Worm (Caenorhabditis elegans) whole organism, L4 larva: ENCODE data around the gene Y17G7B.12.
A peak's percentile ranks its signal among the peaks of the same experiment; 100 is the strongest.

ENCODE experiments used
- F10B5.3 ChIP-seq: sonication (generic microtip); optimal IDR thresholded peaks from 2 replicates; lab custom pipeline; 2016; ENCODE audit warnings: mild to moderate bottlenecking, missing genetic modification characterization, missing compliant biosample characterization
- F26F4.8 ChIP-seq: fragments of 200-800 bp; sonication (Bioruptor generic); conservative IDR thresholded peaks from 2 replicates; pipeline ENCODE4 v1.3.6; 2022; ENCODE audit warnings: missing genetic modification characterization, missing compliant biosample characterization
- F37D6.2 ChIP-seq: sonication (generic microtip); optimal IDR thresholded peaks from 2 replicates; lab custom pipeline; 2016; ENCODE audit warnings: mild to moderate bottlenecking, missing genetic modification characterization, missing compliant biosample characterization
- F49E8.2 ChIP-seq: sonication (generic microtip); optimal IDR thresholded peaks from 2 replicates; lab custom pipeline; 2016; ENCODE audit warnings: missing compliant biosample characterization, mild to moderate bottlenecking, missing genetic modification characterization, borderline replicate concordance
- R02D3.7 ChIP-seq: fragments of 150-350 bp; sonication (generic microtip); optimal IDR thresholded peaks from 3 replicates; lab custom pipeline; 2014; ENCODE audit warnings: missing biosample characterization, missing genetic modification characterization
- T20F7.1 ChIP-seq: fragments of 200-800 bp; sonication (Bioruptor generic); optimal IDR thresholded peaks from 2 replicates; lab custom pipeline; 2018; ENCODE audit warnings: mild to moderate bottlenecking, missing genetic modification characterization, missing compliant biosample characterization
- Y5F2A.4 ChIP-seq: fragments of 200-800 bp; sonication (Bioruptor generic); optimal IDR thresholded peaks from 2 replicates; lab custom pipeline; 2018; ENCODE audit warnings: mild to moderate bottlenecking, missing genetic modification characterization, missing compliant biosample characterization
- ZK337.2 ChIP-seq: fragments of 200-800 bp; sonication (Bioruptor generic); IDR thresholded peaks from 2 replicates; pipeline ENCODE4 v1.3.6; 2022; ENCODE audit warnings: missing genetic modification reagents, missing genetic modification characterization, missing compliant biosample characterization
- aha-1 ChIP-seq: fragments of 150-350 bp; peaks from one replicate; lab custom pipeline; 2014; ENCODE audit warnings: missing biosample characterization, missing genetic modification characterization
- ama-1 ChIP-seq: fragments of 150-350 bp; optimal IDR thresholded peaks from 2 replicates; lab custom pipeline; 2014; ENCODE audit warnings: inconsistent platforms, mixed read lengths
- arid-1 ChIP-seq: fragments of 200-800 bp; sonication (Bioruptor generic); conservative IDR thresholded peaks from 2 replicates; pipeline ENCODE4 v1.3.6; 2022; ENCODE audit warnings: missing genetic modification reagents, missing genetic modification characterization, missing compliant biosample characterization
- attf-4 ChIP-seq: sonication (generic microtip); optimal IDR thresholded peaks from 3 replicates; lab custom pipeline; 2017; ENCODE audit warnings: missing biosample characterization, missing genetic modification characterization
- ceh-20 ChIP-seq: fragments of 200-800 bp; sonication (Bioruptor generic); IDR thresholded peaks from 2 replicates; pipeline ENCODE4 v1.3.6; 2022; ENCODE audit warnings: missing genetic modification reagents, missing genetic modification characterization, missing compliant biosample characterization
- ceh-44 ChIP-seq: fragments of 200-800 bp; sonication (Bioruptor generic); IDR thresholded peaks from 2 replicates; pipeline ENCODE4 v1.3.6; 2022; ENCODE audit warnings: missing genetic modification reagents, missing genetic modification characterization, missing compliant biosample characterization
- ceh-62 ChIP-seq: sonication (generic microtip); optimal IDR thresholded peaks from 2 replicates; lab custom pipeline; 2017; ENCODE audit warnings: missing biosample characterization, missing genetic modification characterization
- ces-1 ChIP-seq: fragments of 150-350 bp; sonication (generic microtip); optimal IDR thresholded peaks from 4 replicates; lab custom pipeline; 2014; ENCODE audit warnings: missing biosample characterization, missing genetic modification reagents, missing genetic modification characterization
- cey-2 ChIP-seq: sonication (generic microtip); optimal IDR thresholded peaks from 3 replicates; lab custom pipeline; 2017; ENCODE audit warnings: missing genetic modification characterization, mild to moderate bottlenecking, missing compliant biosample characterization, antibody characterized with exemption, borderline replicate concordance; ENCODE audit not compliant: insufficient read depth
- daf-12 ChIP-seq: fragments of 150-350 bp; optimal IDR thresholded peaks from 2 replicates; lab custom pipeline; 2014; ENCODE audit warnings: missing biosample characterization, missing genetic modification reagents, missing genetic modification characterization
- daf-16 ChIP-seq, 3 experiments: sonication (generic microtip); optimal IDR thresholded peaks; 2 replicates each; lab custom pipeline; 2016 to 2017; ENCODE audit warnings: missing genetic modification characterization in 3 of 3, missing genetic modification reagents in 3 of 3, mild to moderate bottlenecking in 2 of 3, missing compliant biosample characterization in 2 of 3, missing biosample characterization in 1 of 3, moderate library complexity in 1 of 3
- dmd-8 ChIP-seq: fragments of 200-800 bp; sonication (Bioruptor generic); IDR thresholded peaks from 2 replicates; pipeline ENCODE4 v1.3.6; 2022; ENCODE audit warnings: missing genetic modification characterization, missing compliant biosample characterization
- dpl-1 ChIP-seq: fragments of 150-350 bp; optimal IDR thresholded peaks from 2 replicates; lab custom pipeline; 2014; ENCODE audit warnings: missing biosample characterization, missing genetic modification reagents, missing genetic modification characterization
- duxl-1 ChIP-seq: sonication (generic microtip); optimal IDR thresholded peaks from 2 replicates; lab custom pipeline; 2016; ENCODE audit warnings: mild to moderate bottlenecking, missing genetic modification characterization, moderate library complexity, missing compliant biosample characterization; ENCODE audit not compliant: poor library complexity
- egl-43 ChIP-seq: fragments of 200-800 bp; sonication (Bioruptor generic); IDR thresholded peaks from 2 replicates; pipeline ENCODE4 v1.3.6; 2022; ENCODE audit warnings: missing genetic modification reagents, missing genetic modification characterization, missing compliant biosample characterization
- fkh-10 ChIP-seq: fragments of 150-350 bp; optimal IDR thresholded peaks from 2 replicates; lab custom pipeline; 2014; ENCODE audit warnings: missing biosample characterization, missing genetic modification reagents, missing genetic modification characterization
- hlh-11 ChIP-seq: fragments of 200-800 bp; sonication (Bioruptor generic); optimal IDR thresholded peaks from 2 replicates; lab custom pipeline; 2018; ENCODE audit warnings: mild to moderate bottlenecking, missing genetic modification characterization, missing compliant biosample characterization
- hlh-30 ChIP-seq: sonication (generic microtip); optimal IDR thresholded peaks from 2 replicates; lab custom pipeline; 2017; ENCODE audit warnings: antibody characterized with exemption, mild to moderate bottlenecking, missing genetic modification characterization, missing compliant biosample characterization; ENCODE audit not compliant: insufficient read depth
- jun-1 ChIP-seq: fragments of 150-350 bp; optimal IDR thresholded peaks from 2 replicates; lab custom pipeline; 2014; ENCODE audit warnings: missing biosample characterization, missing genetic modification reagents, missing genetic modification characterization
- lim-7 ChIP-seq: fragments of 200-800 bp; sonication (Bioruptor generic); IDR thresholded peaks from 2 replicates; pipeline ENCODE4 v1.3.6; 2022; ENCODE audit warnings: missing genetic modification characterization, missing compliant biosample characterization
- lin-1 ChIP-seq: fragments of 200-800 bp; sonication (Bioruptor generic); IDR thresholded peaks from 2 replicates; pipeline ENCODE4 v1.3.6; 2022; ENCODE audit warnings: missing genetic modification reagents, missing genetic modification characterization, missing compliant biosample characterization
- lin-13 ChIP-seq: fragments of 150-350 bp; optimal IDR thresholded peaks from 2 replicates; lab custom pipeline; 2014; ENCODE audit warnings: missing biosample characterization, missing genetic modification reagents, missing genetic modification characterization
- lin-15B ChIP-seq: fragments of 150-350 bp; sonication (generic microtip); optimal IDR thresholded peaks from 3 replicates; lab custom pipeline; 2014; ENCODE audit warnings: missing biosample characterization, missing genetic modification characterization
- lin-39 ChIP-seq: fragments of 150-350 bp; optimal IDR thresholded peaks from 2 replicates; lab custom pipeline; 2014; ENCODE audit warnings: missing biosample characterization, missing genetic modification reagents, missing genetic modification characterization
- lsy-2 ChIP-seq, 2 experiments: fragments of 150-350 bp in 1 of 2; sonication (generic microtip) in 1 of 2; optimal IDR thresholded peaks; 2 replicates each; lab custom pipeline; 2014 to 2017; ENCODE audit warnings: missing biosample characterization in 2 of 2, missing genetic modification characterization in 2 of 2
- madf-5 ChIP-seq, 2 experiments: fragments of 200-800 bp; sonication (Bioruptor generic); IDR thresholded peaks; 2 replicates each; pipeline ENCODE4 v1.3.6; 2022; ENCODE audit warnings: missing compliant biosample characterization in 2 of 2, missing genetic modification characterization in 2 of 2
- mes-2 ChIP-seq: sonication (generic microtip); optimal IDR thresholded peaks from 2 replicates; lab custom pipeline; 2016; ENCODE audit warnings: missing genotype, mild to moderate bottlenecking, missing genetic modification characterization, missing compliant biosample characterization; ENCODE audit not compliant: poor library complexity, severe bottlenecking
- mxl-2 ChIP-seq: fragments of 200-800 bp; sonication (Bioruptor generic); conservative IDR thresholded peaks from 2 replicates; pipeline ENCODE4 v1.3.6; 2022; ENCODE audit warnings: missing genetic modification reagents, missing genetic modification characterization, missing compliant biosample characterization
- mxl-3 ChIP-seq: fragments of 200-800 bp; sonication (Bioruptor generic); optimal IDR thresholded peaks from 2 replicates; lab custom pipeline; 2018; ENCODE audit warnings: mild to moderate bottlenecking, missing genetic modification characterization, missing compliant biosample characterization
- nhr-25 ChIP-seq: sonication (generic microtip); optimal IDR thresholded peaks from 2 replicates; lab custom pipeline; 2017; ENCODE audit warnings: missing genetic modification characterization, mild to moderate bottlenecking, missing compliant biosample characterization, antibody characterized with exemption, moderate library complexity, borderline replicate concordance; ENCODE audit not compliant: insufficient read depth
- nhr-28 ChIP-seq: fragments of 150-350 bp; optimal IDR thresholded peaks from 2 replicates; lab custom pipeline; 2014; ENCODE audit warnings: missing biosample characterization, missing genetic modification characterization
- nhr-42 ChIP-seq: fragments of 200-800 bp; sonication (Bioruptor generic); IDR thresholded peaks from 2 replicates; pipeline ENCODE4 v1.3.6; 2022; ENCODE audit warnings: missing genetic modification characterization, missing compliant biosample characterization
- nhr-76 ChIP-seq: fragments of 150-350 bp; optimal IDR thresholded peaks from 2 replicates; lab custom pipeline; 2014; ENCODE audit warnings: missing biosample characterization, missing genetic modification characterization
- pqm-1 ChIP-seq: sonication (generic microtip); optimal IDR thresholded peaks from 2 replicates; lab custom pipeline; 2017; ENCODE audit warnings: missing biosample characterization, missing genetic modification characterization
- saeg-2 ChIP-seq: fragments of 200-800 bp; sonication (Bioruptor generic); IDR thresholded peaks from 2 replicates; pipeline ENCODE4 v1.3.6; 2022; ENCODE audit warnings: missing genetic modification reagents, missing genetic modification characterization, missing compliant biosample characterization
- sdz-12 ChIP-seq: fragments of 200-800 bp; sonication (Bioruptor generic); optimal IDR thresholded peaks from 2 replicates; lab custom pipeline; 2018; ENCODE audit warnings: mild to moderate bottlenecking, missing genetic modification characterization, missing compliant biosample characterization
- skn-1 ChIP-seq: fragments of 150-350 bp; optimal IDR thresholded peaks from 2 replicates; lab custom pipeline; 2014; ENCODE audit warnings: missing biosample characterization, missing genetic modification characterization
- snpc-1.2 ChIP-seq: fragments of 200-800 bp; sonication (Bioruptor generic); IDR thresholded peaks from 2 replicates; pipeline ENCODE4 v1.3.6; 2022; ENCODE audit warnings: missing genetic modification reagents, missing genetic modification characterization, missing compliant biosample characterization
- spr-1 ChIP-seq: sonication (generic microtip); optimal IDR thresholded peaks from 2 replicates; lab custom pipeline; 2016; ENCODE audit warnings: mild to moderate bottlenecking, missing genetic modification characterization, missing compliant biosample characterization
- spr-3 ChIP-seq: fragments of 200-800 bp; sonication (Bioruptor generic); optimal IDR thresholded peaks from 2 replicates; lab custom pipeline; 2018; ENCODE audit warnings: mild to moderate bottlenecking, missing genetic modification characterization, missing compliant biosample characterization
- tag-97 ChIP-seq: fragments of 200-800 bp; sonication (Bioruptor generic); IDR thresholded peaks from 2 replicates; pipeline ENCODE4 v1.3.6; 2022; ENCODE audit warnings: missing genetic modification characterization, missing compliant biosample characterization
- tra-1 ChIP-seq: fragments of 200-800 bp; sonication (Bioruptor generic); IDR thresholded peaks from 2 replicates; pipeline ENCODE4 v1.3.6; 2022; ENCODE audit warnings: missing genetic modification reagents, missing genetic modification characterization, missing compliant biosample characterization
- vab-7 ChIP-seq: fragments of 200-800 bp; sonication (Bioruptor generic); IDR thresholded peaks from 2 replicates; pipeline ENCODE4 v1.3.6; 2022; ENCODE audit warnings: missing genetic modification reagents, missing genetic modification characterization, missing compliant biosample characterization

Y17G7B.12 gene

DNA sequence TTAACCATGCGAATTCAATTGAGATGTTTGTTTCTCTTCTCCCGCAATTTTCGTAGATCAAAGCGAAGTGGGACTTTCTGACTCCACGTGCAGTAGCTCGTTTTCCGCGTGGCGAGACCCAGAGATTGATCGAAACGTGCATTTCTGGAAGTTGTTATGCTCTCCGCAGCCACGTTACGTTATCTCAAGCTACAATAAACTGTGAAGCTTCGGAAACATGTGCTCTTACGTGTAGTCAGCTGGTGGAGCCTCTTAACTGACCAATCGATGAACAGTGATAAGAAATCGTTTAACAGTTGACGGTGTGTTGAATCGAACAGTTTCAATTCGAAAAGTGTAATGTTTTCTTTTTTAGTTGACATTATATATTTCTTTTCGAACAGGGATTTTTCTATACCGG, 28.5 kb downstream of the Y17G7B.12 start (continued):
- TF ChIP-seq spr-3 (GFP tag; lab: Kevin White, UChicago) = no peak
- TF ChIP-seq nhr-28 (tag; lab: Kevin White, UChicago) = peak; percentile 74
- peak; percentile 12 for TF ChIP-seq pqm-1 (tag; lab: Kevin White, UChicago)
- no peak for TF ChIP-seq lin-13 (GFP tag; lab: Kevin White, UChicago)
- no peak for TF ChIP-seq nhr-76
- no peak for TF ChIP-seq F49E8.2 (tag; lab: Kevin White, UChicago)
- no peak for TF ChIP-seq vab-7 (GFP tag; lab: Robert Waterston, UW)
- no peak for TF ChIP-seq nhr-42
- TF ChIP-seq ceh-44 (GFP tag; lab: Robert Waterston, UW) = no peak
- no peak for TF ChIP-seq lin-39 (tag; lab: Kevin White, UChicago)
- TF ChIP-seq hlh-30 (tag; lab: Kevin White, UChicago) = peak; percentile 64
- no peak for TF ChIP-seq T20F7.1
- peak; percentile 41; the same call in 1 of the 2 replicates for TF ChIP-seq tra-1 (GFP tag; lab: Robert Waterston, UW)
- TF ChIP-seq ceh-62 (tag; lab: Kevin White, UChicago) = no peak
- no peak for TF ChIP-seq mxl-3 (GFP tag; lab: Kevin White, UChicago)
- TF ChIP-seq skn-1 (tag; lab: Kevin White, UChicago) = no peak
- peak; percentile 27 for TF ChIP-seq mes-2 (tag; lab: Kevin White, UChicago)
- TF ChIP-seq F10B5.3 (tag; lab: Kevin White, UChicago) = no peak
- no peak for TF ChIP-seq daf-12
- no peak for TF ChIP-seq ces-1
- no peak for TF ChIP-seq fkh-10 (GFP tag; lab: Kevin White, UChicago)
- TF ChIP-seq aha-1 (tag; lab: Kevin White, UChicago) = peak; percentile 97
- TF ChIP-seq ZK337.2 (GFP tag; lab: Robert Waterston, UW) = no peak
- TF ChIP-seq egl-43 = no peak
- TF ChIP-seq nhr-25 = no peak
- TF ChIP-seq jun-1 (tag; lab: Kevin White, UChicago) = no peak
- TF ChIP-seq cey-2 (tag; lab: Kevin White, UChicago) = no peak
- no peak for TF ChIP-seq dpl-1 (GFP tag; lab: Kevin White, UChicago)
- no peak for TF ChIP-seq lin-15B
- TF ChIP-seq snpc-1.2 (GFP tag; lab: Robert Waterston, UW) = no peak
- no peak for TF ChIP-seq attf-4 (tag; lab: Kevin White, UChicago)
- TF ChIP-seq lim-7 (GFP tag; lab: Robert Waterston, UW) = no peak
- no peak for TF ChIP-seq dmd-8 (GFP tag; lab: Robert Waterston, UW)
- TF ChIP-seq F26F4.8 (GFP tag; lab: Robert Waterston, UW) = no peak
- TF ChIP-seq R02D3.7 = no peak
- no peak for TF ChIP-seq ceh-20 (GFP tag; lab: Robert Waterston, UW)
- no peak for TF ChIP-seq sdz-12 (GFP tag; lab: Kevin White, UChicago)

DNA sequence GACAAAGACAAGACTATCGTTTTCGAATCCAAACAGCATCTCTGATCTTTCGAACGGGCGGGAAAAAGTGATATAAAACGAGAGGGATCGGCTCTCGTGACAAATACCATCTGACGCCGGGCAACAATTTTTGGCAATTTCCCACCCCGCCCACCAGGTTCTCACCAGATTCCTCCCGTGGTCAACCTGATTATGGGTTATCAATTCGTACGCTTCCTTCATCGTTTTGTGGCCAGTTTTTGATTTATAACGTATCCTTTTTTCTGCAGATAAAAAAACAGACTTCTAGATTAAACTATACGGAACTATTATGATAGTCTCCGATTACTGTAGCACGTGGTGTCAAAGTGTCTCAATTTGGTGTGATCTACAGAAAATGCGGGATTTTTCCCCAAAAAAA, 29.3 kb downstream of the Y17G7B.12 start:
- TF ChIP-seq duxl-1 (no peak), ZK337.2 (GFP tag; lab: Robert Waterston, UW) (no peak), saeg-2 (GFP tag; lab: Robert Waterston, UW) (no peak), lin-1 (GFP tag; lab: Robert Waterston, UW) (no peak), vab-7 (GFP tag; lab: Robert Waterston, UW) (no peak), skn-1 (tag; lab: Kevin White, UChicago) (no peak), tag-97 (GFP tag; lab: Robert Waterston, UW) (no peak), hlh-11 (tag; lab: Kevin White, UChicago) (peak; percentile 78), lsy-2 (tag; optimal IDR thresholded peaks at IDR 0.05; lab: Kevin White, UChicago) (peak in 1 of 2 experiments; percentile 15), arid-1 (GFP tag; lab: Robert Waterston, UW) (no peak), Y5F2A.4 (no peak), ama-1 (lab: Kevin White, UChicago) (no peak), madf-5 (GFP tag; IDR thresholded peaks at IDR 0.05; lab: Robert Waterston, UW) (no peak), spr-1 (no peak), aha-1 (tag; lab: Kevin White, UChicago) (peak; percentile 61), daf-16 (GFP tag; optimal IDR thresholded peaks at IDR 0.05; lab: Kevin White, UChicago) (no peak), daf-16 (tag; optimal IDR thresholded peaks at IDR 0.05; lab: Kevin White, UChicago) (no peak), mxl-2 (GFP tag; lab: Robert Waterston, UW) (no peak), tra-1 (GFP tag; lab: Robert Waterston, UW) (no peak), F37D6.2 (tag; lab: Kevin White, UChicago) (no peak)
